Worm (Caenorhabditis elegans) whole organism, L3 larva: ENCODE data around the gene ZK662.5.
A peak's percentile ranks its signal among the peaks of the same experiment; 100 is the strongest.

Experiments
- R02D3.7 ChIP-seq: fragments of 150-350 bp; optimal IDR thresholded peaks from 2 replicates; lab custom pipeline; 2014; ENCODE audit warnings: missing biosample characterization, missing genetic modification characterization
- ZK546.5 ChIP-seq: sonication (generic microtip); optimal IDR thresholded peaks from 2 replicates; lab custom pipeline; 2017; ENCODE audit warnings: missing biosample characterization, missing genetic modification characterization
- aly-2 ChIP-seq: fragments of 150-350 bp; optimal IDR thresholded peaks from 2 replicates; lab custom pipeline; 2014; ENCODE audit warnings: missing biosample characterization, missing genetic modification characterization
- ama-1 ChIP-seq: fragments of 150-350 bp; optimal IDR thresholded peaks from 2 replicates; lab custom pipeline; 2018
- ceh-16 ChIP-seq: sonication (generic microtip); optimal IDR thresholded peaks from 2 replicates; lab custom pipeline; 2017; ENCODE audit warnings: missing biosample characterization, missing genetic modification characterization
- ceh-28 ChIP-seq: fragments of 150-350 bp; optimal IDR thresholded peaks from 2 replicates; lab custom pipeline; 2014; ENCODE audit warnings: missing biosample characterization, missing genetic modification reagents, missing genetic modification characterization
- ceh-82 ChIP-seq: fragments of 150-350 bp; optimal IDR thresholded peaks from 2 replicates; lab custom pipeline; 2014; ENCODE audit warnings: missing biosample characterization, missing genetic modification characterization
- ceh-9 ChIP-seq: sonication (generic microtip); optimal IDR thresholded peaks from 2 replicates; lab custom pipeline; 2018; ENCODE audit warnings: missing biosample characterization, missing genetic modification characterization
- daf-12 ChIP-seq: fragments of 150-350 bp; optimal IDR thresholded peaks from 2 replicates; lab custom pipeline; 2014; ENCODE audit warnings: missing biosample characterization, missing genetic modification reagents, missing genetic modification characterization
- egl-27 ChIP-seq: sonication (generic microtip); optimal IDR thresholded peaks from 4 replicates; lab custom pipeline; 2017; ENCODE audit warnings: missing biosample characterization, missing genetic modification reagents, missing genetic modification characterization
- egl-5 ChIP-seq: fragments of 150-350 bp; optimal IDR thresholded peaks from 2 replicates; lab custom pipeline; 2017; ENCODE audit warnings: missing biosample characterization, missing genetic modification reagents, missing genetic modification characterization, inconsistent platforms
- elt-1 ChIP-seq: fragments of 150-350 bp; optimal IDR thresholded peaks from 2 replicates; lab custom pipeline; 2014; ENCODE audit warnings: missing biosample characterization, missing genetic modification characterization
- elt-2 ChIP-seq: sonication (generic microtip); optimal IDR thresholded peaks from 2 replicates; lab custom pipeline; 2016; ENCODE audit warnings: missing genetic modification reagents, mild to moderate bottlenecking, missing genetic modification characterization, missing compliant biosample characterization
- elt-3 ChIP-seq, 3 experiments: fragments of 150-350 bp in 1 of 3; sonication (generic microtip) in 2 of 3; optimal IDR thresholded peaks; 2 replicates in 2 of 3; 4 replicates in 1 of 3; lab custom pipeline; 2014 to 2017; ENCODE audit warnings: missing biosample characterization in 3 of 3, missing genetic modification characterization in 3 of 3
- eor-1 ChIP-seq, 2 experiments: fragments of 150-350 bp; optimal IDR thresholded peaks; 2 replicates each; lab custom pipeline; 2014 to 2018; ENCODE audit warnings: missing biosample characterization in 2 of 2, missing genetic modification characterization in 2 of 2
- fkh-10 ChIP-seq: sonication (generic microtip); optimal IDR thresholded peaks from 2 replicates; lab custom pipeline; 2017; ENCODE audit warnings: missing biosample characterization, missing genetic modification reagents, missing genetic modification characterization
- fkh-2 ChIP-seq: fragments of 150-350 bp; optimal IDR thresholded peaks from 2 replicates; lab custom pipeline; 2014; ENCODE audit warnings: missing biosample characterization, missing genetic modification reagents, missing genetic modification characterization
- fos-1 ChIP-seq: fragments of 150-350 bp; optimal IDR thresholded peaks from 2 replicates; lab custom pipeline; 2014; ENCODE audit warnings: missing biosample characterization, missing genetic modification characterization
- hmg-11 ChIP-seq: sonication (generic microtip); optimal IDR thresholded peaks from 2 replicates; lab custom pipeline; 2016; ENCODE audit warnings: missing genetic modification characterization, missing compliant biosample characterization
- jun-1 ChIP-seq: fragments of 150-350 bp; optimal IDR thresholded peaks from 2 replicates; lab custom pipeline; 2014; ENCODE audit warnings: missing biosample characterization, missing genetic modification reagents, missing genetic modification characterization
- lin-15B ChIP-seq: fragments of 150-350 bp; optimal IDR thresholded peaks from 2 replicates; lab custom pipeline; 2014; ENCODE audit warnings: missing biosample characterization, missing genetic modification characterization
- lin-39 ChIP-seq: fragments of 150-350 bp; optimal IDR thresholded peaks from 2 replicates; lab custom pipeline; 2018; ENCODE audit warnings: missing biosample characterization, missing genetic modification reagents, missing genetic modification characterization
- lsy-12 ChIP-seq: sonication (generic microtip); optimal IDR thresholded peaks from 2 replicates; lab custom pipeline; 2016; ENCODE audit warnings: mild to moderate bottlenecking, missing genetic modification characterization, missing compliant biosample characterization
- mdl-1 ChIP-seq: fragments of 150-350 bp; optimal IDR thresholded peaks from 2 replicates; lab custom pipeline; 2014; ENCODE audit warnings: missing biosample characterization, missing genetic modification characterization
- mml-1 ChIP-seq: fragments of 150-350 bp; sonication (generic microtip); optimal IDR thresholded peaks from 3 replicates; lab custom pipeline; 2014; ENCODE audit warnings: missing biosample characterization, missing genetic modification characterization
- nfya-1 ChIP-seq: sonication (generic microtip); optimal IDR thresholded peaks from 2 replicates; lab custom pipeline; 2017; ENCODE audit warnings: missing genetic modification characterization, mild to moderate bottlenecking, missing compliant biosample characterization, antibody characterized with exemption, moderate library complexity; ENCODE audit not compliant: insufficient read depth
- nhr-11 ChIP-seq: fragments of 150-350 bp; optimal IDR thresholded peaks from 2 replicates; lab custom pipeline; 2014; ENCODE audit warnings: missing biosample characterization, missing genetic modification characterization
- nhr-12 ChIP-seq: fragments of 150-350 bp; optimal IDR thresholded peaks from 2 replicates; lab custom pipeline; 2014; ENCODE audit warnings: missing biosample characterization, missing genetic modification characterization
- nhr-23 ChIP-seq: fragments of 150-350 bp; optimal IDR thresholded peaks from 2 replicates; lab custom pipeline; 2014; ENCODE audit warnings: missing biosample characterization, missing genetic modification reagents, missing genetic modification characterization
- nhr-237 ChIP-seq: fragments of 150-350 bp; optimal IDR thresholded peaks from 2 replicates; lab custom pipeline; 2014; ENCODE audit warnings: missing biosample characterization, missing genetic modification characterization
- nhr-25 ChIP-seq: sonication (generic microtip); optimal IDR thresholded peaks from 2 replicates; lab custom pipeline; 2017; ENCODE audit warnings: missing biosample characterization, missing genetic modification characterization
- nhr-28 ChIP-seq: fragments of 150-350 bp; optimal IDR thresholded peaks from 2 replicates; lab custom pipeline; 2014; ENCODE audit warnings: missing biosample characterization, missing genetic modification characterization
- nhr-43 ChIP-seq: sonication (generic microtip); optimal IDR thresholded peaks from 2 replicates; lab custom pipeline; 2016; ENCODE audit warnings: mild to moderate bottlenecking, missing genetic modification characterization, missing compliant biosample characterization; ENCODE audit not compliant: poor library complexity, severe bottlenecking
- nhr-67 ChIP-seq: fragments of 150-350 bp; optimal IDR thresholded peaks from 2 replicates; lab custom pipeline; 2014; ENCODE audit warnings: missing biosample characterization, missing genetic modification characterization
- nhr-76 ChIP-seq: fragments of 150-350 bp; sonication (generic microtip); optimal IDR thresholded peaks from 5 replicates; lab custom pipeline; 2014; ENCODE audit warnings: missing biosample characterization, missing genetic modification characterization
- nhr-77 ChIP-seq: fragments of 150-350 bp; optimal IDR thresholded peaks from 2 replicates; lab custom pipeline; 2014; ENCODE audit warnings: missing biosample characterization, missing genetic modification characterization
- pha-4 ChIP-seq: fragments of 150-350 bp; optimal IDR thresholded peaks from 2 replicates; lab custom pipeline; 2014; ENCODE audit warnings: missing biosample characterization, missing genetic modification reagents, missing genetic modification characterization
- pqm-1 ChIP-seq: fragments of 150-350 bp; optimal IDR thresholded peaks from 2 replicates; lab custom pipeline; 2017; ENCODE audit warnings: missing biosample characterization, missing genetic modification characterization, inconsistent platforms
- sea-2 ChIP-seq: fragments of 150-350 bp; sonication (generic microtip); optimal IDR thresholded peaks from 4 replicates; lab custom pipeline; 2014; ENCODE audit warnings: missing biosample characterization, missing genetic modification reagents, missing genetic modification characterization
- skn-1 ChIP-seq: fragments of 150-350 bp; optimal IDR thresholded peaks from 2 replicates; lab custom pipeline; 2014; ENCODE audit warnings: missing biosample characterization, missing genetic modification characterization
- snpc-4 ChIP-seq: fragments of 150-350 bp; optimal IDR thresholded peaks from 2 replicates; lab custom pipeline; 2014; ENCODE audit warnings: missing biosample characterization, missing genetic modification characterization
- tbx-2 ChIP-seq: sonication (generic microtip); optimal IDR thresholded peaks from 2 replicates; lab custom pipeline; 2016; ENCODE audit warnings: mild to moderate bottlenecking, missing genetic modification characterization, missing compliant biosample characterization
- unc-39 ChIP-seq: sonication (generic microtip); optimal IDR thresholded peaks from 4 replicates; lab custom pipeline; 2017; ENCODE audit warnings: missing biosample characterization, missing genetic modification characterization
- unc-62 ChIP-seq: fragments of 150-350 bp; sonication (generic microtip); optimal IDR thresholded peaks from 4 replicates; lab custom pipeline; 2014; ENCODE audit warnings: missing biosample characterization, missing genetic modification reagents, missing genetic modification characterization
- zag-1 ChIP-seq: fragments of 150-350 bp; optimal IDR thresholded peaks from 2 replicates; lab custom pipeline; 2014; ENCODE audit warnings: missing biosample characterization, missing genetic modification characterization
- ztf-11 ChIP-seq: fragments of 150-350 bp; optimal IDR thresholded peaks from 2 replicates; lab custom pipeline; 2014; ENCODE audit warnings: missing biosample characterization, missing genetic modification characterization
- ztf-4 ChIP-seq: fragments of 150-350 bp; optimal IDR thresholded peaks from 2 replicates; lab custom pipeline; 2014; ENCODE audit warnings: missing biosample characterization, missing genetic modification characterization

ZK662.5 gene

DNA sequence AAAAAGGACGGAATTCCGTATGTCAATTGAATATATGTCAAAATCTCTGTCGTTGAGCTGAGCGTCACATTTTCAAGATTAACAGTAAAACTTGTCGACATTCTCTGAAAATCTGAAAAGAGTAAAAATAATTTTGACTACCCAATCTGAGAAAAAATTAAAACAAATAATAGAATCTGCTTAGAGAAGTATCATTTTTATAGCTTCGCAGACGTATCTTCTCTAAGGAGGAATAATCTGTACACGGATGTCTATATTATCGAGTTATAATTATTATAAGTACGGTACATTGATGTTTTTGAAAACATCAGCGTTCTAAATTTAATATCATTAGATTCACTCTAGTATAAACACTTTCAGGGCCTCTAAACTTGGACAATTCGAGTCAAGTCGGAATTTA is 19.1 kb downstream of the ZK662.5 start, which contains the start of gene srg-64:
TSS of gene srg-64 (minus strand) at position 101 of the 400 bp plus-strand sequence.
- no peak for TF ChIP-seq nhr-237 (tag; lab: Kevin White, UChicago)
- no peak for TF ChIP-seq pqm-1 (tag; lab: Kevin White, UChicago)
- no peak for TF ChIP-seq daf-12
- no peak for TF ChIP-seq fos-1 (tag; lab: Kevin White, UChicago)
- no peak for TF ChIP-seq nhr-67 (tag; lab: Kevin White, UChicago)
- TF ChIP-seq, all 47 proteins: peak for 0

DNA sequence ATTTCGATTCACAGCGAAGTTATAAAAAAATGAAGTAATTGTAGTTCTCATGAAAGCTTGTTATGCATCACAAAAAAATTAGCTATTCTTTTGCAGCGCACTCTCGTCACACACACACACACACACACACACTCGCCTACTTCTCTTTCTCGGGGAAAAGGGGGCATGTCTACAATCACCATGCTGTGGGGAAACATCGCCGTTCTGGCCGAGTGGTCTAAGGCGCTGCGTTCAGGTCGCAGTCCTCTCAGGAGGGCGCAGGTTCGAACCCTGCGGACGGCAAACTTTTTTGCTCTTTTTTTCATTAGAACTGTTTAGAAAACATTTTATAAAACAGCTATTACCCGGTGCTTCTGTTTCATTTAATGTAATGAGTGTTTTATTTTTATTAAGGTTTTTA is 20.4 kb downstream of the ZK662.5 start:
- peak; percentile 41 for TF ChIP-seq snpc-4 (tag; lab: Kevin White, UChicago)
- no peak for TF ChIP-seq ama-1
- peak; percentile 67 for TF ChIP-seq ceh-82 (tag; lab: Kevin White, UChicago)
- peak; percentile 55 for TF ChIP-seq lin-39
- TF ChIP-seq fos-1 (tag; lab: Kevin White, UChicago): no peak
- peak; percentile 47 for TF ChIP-seq pha-4 (tag; lab: Kevin White, UChicago)
- TF ChIP-seq nfya-1 (tag; lab: Kevin White, UChicago): peak; percentile 45
- TF ChIP-seq mdl-1 (tag; lab: Kevin White, UChicago): no peak
- TF ChIP-seq egl-5 (tag; lab: Kevin White, UChicago): no peak
- no peak for TF ChIP-seq nhr-12 (tag; lab: Kevin White, UChicago)
- TF ChIP-seq nhr-11 (tag; lab: Kevin White, UChicago): no peak
- TF ChIP-seq nhr-67 (tag; lab: Kevin White, UChicago): no peak
- TF ChIP-seq unc-62 (GFP tag; lab: Kevin White, UChicago): no peak
- TF ChIP-seq egl-27 (tag; lab: Kevin White, UChicago): no peak
- TF ChIP-seq eor-1 (tag; optimal IDR thresholded peaks at IDR 0.05; lab: Kevin White, UChicago): no peak
- TF ChIP-seq elt-3 (tag; optimal IDR thresholded peaks at IDR 0.05; lab: Kevin White, UChicago): no peak
- TF ChIP-seq nhr-76 (tag; lab: Kevin White, UChicago): no peak
- TF ChIP-seq aly-2 (tag; lab: Kevin White, UChicago): no peak
- TF ChIP-seq nhr-43 (tag; lab: Kevin White, UChicago): peak; percentile 46
- no peak for TF ChIP-seq mml-1 (tag; lab: Kevin White, UChicago)
- TF ChIP-seq daf-12: no peak
- no peak for TF ChIP-seq nhr-28 (tag; lab: Kevin White, UChicago)
- peak; percentile 94 for TF ChIP-seq hmg-11
- no peak for TF ChIP-seq nhr-237 (tag; lab: Kevin White, UChicago)
- TF ChIP-seq jun-1 (tag; lab: Kevin White, UChicago): peak; percentile 40
- TF ChIP-seq ceh-28: peak; percentile 30
- no peak for TF ChIP-seq sea-2
- no peak for TF ChIP-seq zag-1 (tag; lab: Kevin White, UChicago)
- no peak for TF ChIP-seq nhr-77 (tag; lab: Kevin White, UChicago)
- TF ChIP-seq ztf-11: no peak
- TF ChIP-seq fkh-2 (tag; lab: Kevin White, UChicago): no peak
- TF ChIP-seq ztf-4 (tag; lab: Kevin White, UChicago): no peak
- TF ChIP-seq nhr-25 (tag; lab: Kevin White, UChicago): peak; percentile 15
- TF ChIP-seq fkh-10 (GFP tag; lab: Kevin White, UChicago): no peak
- TF ChIP-seq lsy-12 (tag; lab: Kevin White, UChicago): peak; percentile 20
- peak; percentile 50 for TF ChIP-seq pqm-1 (tag; lab: Kevin White, UChicago)
- TF ChIP-seq ZK546.5: no peak
- no peak for TF ChIP-seq unc-39 (tag; lab: Kevin White, UChicago)
- peak; percentile 44 for TF ChIP-seq tbx-2
- TF ChIP-seq skn-1 (tag; lab: Kevin White, UChicago): peak; percentile 20
- TF ChIP-seq lin-15B (tag; lab: Kevin White, UChicago): peak; percentile 93
- no peak for TF ChIP-seq ceh-9
- TF ChIP-seq nhr-23 (tag; lab: Kevin White, UChicago): peak; percentile 29
- peak; percentile 28 for TF ChIP-seq R02D3.7 (tag; lab: Kevin White, UChicago)
- no peak for TF ChIP-seq ceh-16
- TF ChIP-seq elt-1: no peak
- TF ChIP-seq elt-2 (tag; lab: Kevin White, UChicago): peak; percentile 48
